Worm (Caenorhabditis elegans): ENCODE results near the gene gab-1.

ce11 chrIII:12807726-12808125 is 28.2 kb upstream of the gab-1 start, which contains the start of gene BE10.3:
- no peak for TF ChIP-seq nhr-76 (tag; optimal IDR thresholded peaks at IDR 0.05)
- TF ChIP-seq sptf-1 (tag; optimal IDR thresholded peaks at IDR 0.05): no peak
- no peak for TF ChIP-seq fos-1 (tag; optimal IDR thresholded peaks at IDR 0.05)
